Fruit fly (Drosophila melanogaster): ENCODE measurements around the gene CG42688.

CG42688 gene

dm6 chr2L:19155937-19156736 lies 26.5 kb downstream of the CG42688 start:
- TF ChIP-seq Sox102F (GFP tag; optimal IDR thresholded peaks at IDR 0.05) (no peak), lz (GFP tag; optimal IDR thresholded peaks at IDR 0.05) (no peak), CG16779 (tag; optimal IDR thresholded peaks at IDR 0.05) (peak; percentile 86), CG11902 (GFP tag; optimal IDR thresholded peaks at IDR 0.05) (peak; percentile 12), CG15336 (GFP tag; IDR thresholded peaks at IDR 0.05) (0 out of 2 replicates have a peak, but pooled peaks have one; percentile 23), OdsH (GFP tag; optimal IDR thresholded peaks at IDR 0.05) (peak; percentile 0), achi (GFP tag; optimal IDR thresholded peaks at IDR 0.05) (no peak), svp (GFP tag) (peak; percentile 89), CG11762 (GFP tag; optimal IDR thresholded peaks at IDR 0.05; ENCODE audit: insufficient read depth) (peak; percentile 18), Sox15 (GFP tag; optimal IDR thresholded peaks at IDR 0.05) (no peak), cyc (GFP tag; optimal IDR thresholded peaks at IDR 0.05) (no peak), esn (GFP tag; optimal IDR thresholded peaks at IDR 0.05) (no peak), CG34406 (GFP tag; optimal IDR thresholded peaks at IDR 0.05) (no peak), Hr4 (GFP tag; optimal IDR thresholded peaks at IDR 0.05) (peak; percentile 6), Sox14 (GFP tag; optimal IDR thresholded peaks at IDR 0.05) (no peak), eg (GFP tag; IDR thresholded peaks at IDR 0.05) (peak; percentile 70), dsx (GFP tag; optimal IDR thresholded peaks at IDR 0.05; ENCODE audit: poor library complexity, severe bottlenecking) (peak; percentile 89), fd85E (GFP tag; optimal IDR thresholded peaks at IDR 0.05) (no peak), acj6 (GFP tag; optimal IDR thresholded peaks at IDR 0.05) (peak; percentile 8), spab (GFP tag; optimal IDR thresholded peaks at IDR 0.05) (peak; percentile 89), Hr39 (GFP tag; optimal IDR thresholded peaks at IDR 0.05) (no peak), CG6854 (GFP tag; optimal IDR thresholded peaks at IDR 0.05) (no peak), Ets96B (tag; optimal IDR thresholded peaks at IDR 0.05) (peak; percentile 71), CG31627 (GFP tag; optimal IDR thresholded peaks at IDR 0.05) (no peak), vri (GFP tag; optimal IDR thresholded peaks at IDR 0.05) (no peak), CG10631 (GFP tag; optimal IDR thresholded peaks at IDR 0.05) (peak; percentile 49), CG1621 (tag; optimal IDR thresholded peaks at IDR 0.05) (peak; percentile 94), Ets21C (GFP tag; optimal IDR thresholded peaks at IDR 0.05) (no peak), CG8632 (GFP tag; optimal IDR thresholded peaks at IDR 0.05) (no peak), CG6163 (GFP tag; IDR thresholded peaks at IDR 0.05) (peak; percentile 89), CG7368 (GFP tag; optimal IDR thresholded peaks at IDR 0.05) (peak; percentile 31), net (GFP tag; optimal IDR thresholded peaks at IDR 0.05) (peak; percentile 62), Eip78C (GFP tag) (peak; percentile 90), CG11294 (GFP tag; IDR thresholded peaks at IDR 0.05) (no peak), CG3919 (GFP tag; optimal IDR thresholded peaks at IDR 0.05) (peak; percentile 45), CG4318 (GFP tag; optimal IDR thresholded peaks at IDR 0.05) (no peak), Smox (GFP tag; optimal IDR thresholded peaks at IDR 0.05) (no peak), CG32006 (GFP tag; optimal IDR thresholded peaks at IDR 0.05) (no peak), CG10669 (GFP tag; optimal IDR thresholded peaks at IDR 0.05) (peak; percentile 71), Met (GFP tag; optimal IDR thresholded peaks at IDR 0.05) (no peak), ss (GFP tag; optimal IDR thresholded peaks at IDR 0.05) (peak; percentile 100), Hr38 (GFP tag; optimal IDR thresholded peaks at IDR 0.05) (no peak), Eip93F (GFP tag; optimal IDR thresholded peaks at IDR 0.05) (no peak), Blimp-1 (GFP tag; optimal IDR thresholded peaks at IDR 0.05) (no peak), CG6792 (GFP tag; optimal IDR thresholded peaks at IDR 0.05) (peak; percentile 11), CG6276 (GFP tag; optimal IDR thresholded peaks at IDR 0.05) (peak; percentile 62), CG8319 (GFP tag; optimal IDR thresholded peaks at IDR 0.05) (no peak), pdm3 (GFP tag; optimal IDR thresholded peaks at IDR 0.05) (peak; percentile 33), fkh (GFP tag; optimal IDR thresholded peaks at IDR 0.05) (no peak), dac (GFP tag; optimal IDR thresholded peaks at IDR 0.05) (no peak), topi (GFP tag; optimal IDR thresholded peaks at IDR 0.05) (peak; percentile 44)
